Worm (Caenorhabditis elegans): ENCODE data around the gene nhr-25.

DNA sequence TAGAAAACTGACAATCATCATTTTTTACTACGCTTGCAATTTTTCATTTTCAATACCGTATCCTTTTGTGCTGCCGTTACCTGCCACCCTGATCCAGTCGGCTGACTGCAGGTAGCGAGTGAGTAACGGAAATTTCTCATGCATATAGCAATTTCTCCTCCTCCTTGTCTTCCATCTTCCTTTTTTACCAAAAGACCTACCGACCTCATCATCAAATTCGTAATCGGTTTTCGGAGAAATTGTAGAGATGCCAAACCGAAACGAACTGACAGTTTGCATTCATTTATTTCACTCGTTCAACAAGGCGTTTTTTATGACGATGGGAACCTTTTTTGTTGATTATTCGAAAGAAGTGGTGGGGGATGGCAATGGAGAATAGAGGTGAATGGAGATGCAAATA is 8.0 kb downstream of the nhr-25 start:
- TF ChIP-seq pqm-1 (tag; optimal IDR thresholded peaks at IDR 0.05): no peak
- TF ChIP-seq mdl-1 (tag; optimal IDR thresholded peaks at IDR 0.05): no peak
- peak; percentile 54 for TF ChIP-seq nhr-25 (tag; optimal IDR thresholded peaks at IDR 0.05)
- no peak for TF ChIP-seq fkh-2 (tag; optimal IDR thresholded peaks at IDR 0.05)
- TF ChIP-seq unc-62 (GFP tag; optimal IDR thresholded peaks at IDR 0.05): no peak
- TF ChIP-seq fos-1 (tag; optimal IDR thresholded peaks at IDR 0.05): no peak
- TF ChIP-seq zag-1 (tag; optimal IDR thresholded peaks at IDR 0.05): no peak
- no peak for TF ChIP-seq nhr-11 (tag; optimal IDR thresholded peaks at IDR 0.05)
- no peak for TF ChIP-seq egl-27 (tag; optimal IDR thresholded peaks at IDR 0.05)
- TF ChIP-seq nhr-76 (tag; optimal IDR thresholded peaks at IDR 0.05): no peak
